Fruit fly (Drosophila melanogaster) whole organism, pupa: ENCODE data around the gene osk.

Experiments
- CG10348 ChIP-seq: fragments of 200-800 bp; sonication (Bioruptor generic); IDR thresholded peaks from 2 replicates; pipeline ENCODE4 v1.3.6; 2022; ENCODE audit warnings: missing biosample characterization, missing genetic modification characterization
- CG12605 ChIP-seq: fragments of 200-800 bp; sonication (Bioruptor generic); IDR thresholded peaks from 2 replicates; pipeline ENCODE4 v1.3.6; 2022; ENCODE audit warnings: missing biosample characterization, missing genetic modification characterization
- CG14655 ChIP-seq: fragments of 200-800 bp; sonication (Bioruptor generic); optimal IDR thresholded peaks from 3 replicates; lab custom pipeline; 2017; ENCODE audit warnings: mild to moderate bottlenecking, missing biosample characterization, missing genetic modification reagents, missing genetic modification characterization
- Ets98B ChIP-seq: fragments of 200-800 bp; sonication (Bioruptor generic); IDR thresholded peaks from 2 replicates; pipeline ENCODE4 v1.3.6; 2022; ENCODE audit warnings: missing biosample characterization, missing genetic modification characterization
- Pif1A ChIP-seq: fragments of 200-800 bp; sonication (Bioruptor generic); optimal IDR thresholded peaks from 3 replicates; lab custom pipeline; 2016; ENCODE audit warnings: missing biosample characterization, missing genetic modification characterization
- Pif1B ChIP-seq: fragments of 200-800 bp; sonication (Bioruptor generic); optimal IDR thresholded peaks from 3 replicates; lab custom pipeline; 2016; ENCODE audit warnings: missing biosample characterization, missing genetic modification characterization

DNA sequence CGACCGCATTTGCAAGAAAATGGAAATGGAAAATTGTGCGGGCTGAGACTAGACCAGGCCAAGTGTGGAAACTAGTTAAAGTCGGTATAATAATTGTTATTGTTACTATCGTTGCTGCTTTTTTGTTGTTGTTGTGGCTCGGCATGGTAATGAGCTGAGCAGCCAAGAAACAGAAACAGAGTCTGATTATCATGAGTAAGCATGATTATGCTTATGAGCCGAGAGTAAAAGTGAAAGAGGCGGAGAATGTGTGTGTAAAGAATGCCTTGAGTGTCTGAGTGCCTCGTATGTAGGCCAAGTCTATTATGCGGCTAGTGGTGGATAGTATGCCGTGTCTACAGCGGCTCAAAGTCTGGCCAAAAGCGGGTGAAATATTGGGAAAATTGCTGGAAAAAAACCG is 35.8 kb downstream of the osk start:
- TF ChIP-seq CG12605 (no peak), Ets98B (GFP tag; lab: Robert Waterston, UW) (no peak), Pif1A (GFP tag; lab: Kevin White, UChicago) (no peak), CG10348 (GFP tag; lab: Robert Waterston, UW) (no peak), CG14655 (GFP tag; lab: Kevin White, UChicago) (no peak), Pif1B (GFP tag; lab: Kevin White, UChicago) (no peak)
